Worm (Caenorhabditis elegans): Measurements from ENCODE around the gene pll-1.

pll-1 gene

DNA sequence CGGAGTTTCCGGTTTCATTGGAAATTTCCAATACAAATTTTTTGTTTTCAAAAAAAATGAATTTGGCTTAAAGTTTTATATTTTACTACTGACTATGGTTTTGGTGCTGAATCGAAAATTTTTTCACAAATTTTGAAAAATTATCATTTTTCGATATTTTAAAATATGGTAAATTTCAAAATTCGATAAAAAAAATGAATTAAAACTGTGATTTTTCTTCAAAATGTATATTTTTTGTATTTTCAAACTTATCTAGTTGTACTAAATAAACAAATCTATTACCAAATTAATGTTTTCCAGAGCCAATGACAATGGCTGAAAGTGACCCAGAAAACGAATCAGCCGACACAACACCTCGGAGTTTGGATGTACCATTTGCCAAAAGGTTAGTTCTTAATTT is at the start of gene pll-1:
Gene pll-1 (plus strand): TSS at position 301 of the 400 bp plus-strand sequence.
- TF ChIP-seq ceh-18 (tag; optimal IDR thresholded peaks at IDR 0.05) (no peak), unc-42 (tag; optimal IDR thresholded peaks at IDR 0.05) (no peak), hlh-15 (tag; optimal IDR thresholded peaks at IDR 0.05) (no peak), elt-2 (tag; optimal IDR thresholded peaks at IDR 0.05) (no peak), hlh-8 (tag; optimal IDR thresholded peaks at IDR 0.05) (no peak), ttx-3 (tag; optimal IDR thresholded peaks at IDR 0.05) (no peak), tbx-2 (tag; optimal IDR thresholded peaks at IDR 0.05) (no peak), elt-4 (tag; optimal IDR thresholded peaks at IDR 0.05) (no peak), zip-5 (tag; optimal IDR thresholded peaks at IDR 0.05) (no peak)

DNA sequence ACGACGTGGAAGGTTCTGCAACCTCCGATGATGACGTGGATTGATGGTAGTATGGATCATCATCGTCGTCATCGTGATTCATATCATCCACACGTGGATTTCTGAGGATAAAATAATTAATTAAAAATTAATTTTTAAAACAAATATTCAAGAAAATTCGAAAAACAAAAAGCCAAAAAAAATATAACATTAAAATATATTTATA is 22.7 kb upstream of the pll-1 start, which contains the start of gene Y50D7A.8:
Gene Y50D7A.8 (minus strand): TSS at position 101 of the 205 bp plus-strand sequence.
- TF ChIP-seq F13H6.1 (tag; optimal IDR thresholded peaks at IDR 0.05) (no peak), K09A11.1 (tag; optimal IDR thresholded peaks at IDR 0.05; ENCODE audit: insufficient read depth) (no peak), odd-2 (tag; optimal IDR thresholded peaks at IDR 0.05) (no peak), tbx-2 (tag; optimal IDR thresholded peaks at IDR 0.05) (no peak), ets-4 (tag; optimal IDR thresholded peaks at IDR 0.05) (no peak), gmeb-2 (tag; optimal IDR thresholded peaks at IDR 0.05) (no peak), C38D4.7 (GFP tag; optimal IDR thresholded peaks at IDR 0.05) (no peak), ahr-1 (tag; optimal IDR thresholded peaks at IDR 0.05) (no peak), lim-6 (tag; optimal IDR thresholded peaks at IDR 0.05) (no peak), ceh-2 (tag; optimal IDR thresholded peaks at IDR 0.05) (no peak), ttx-3 (tag; optimal IDR thresholded peaks at IDR 0.05) (no peak), ceh-6 (GFP tag; optimal IDR thresholded peaks at IDR 0.05) (no peak)

DNA sequence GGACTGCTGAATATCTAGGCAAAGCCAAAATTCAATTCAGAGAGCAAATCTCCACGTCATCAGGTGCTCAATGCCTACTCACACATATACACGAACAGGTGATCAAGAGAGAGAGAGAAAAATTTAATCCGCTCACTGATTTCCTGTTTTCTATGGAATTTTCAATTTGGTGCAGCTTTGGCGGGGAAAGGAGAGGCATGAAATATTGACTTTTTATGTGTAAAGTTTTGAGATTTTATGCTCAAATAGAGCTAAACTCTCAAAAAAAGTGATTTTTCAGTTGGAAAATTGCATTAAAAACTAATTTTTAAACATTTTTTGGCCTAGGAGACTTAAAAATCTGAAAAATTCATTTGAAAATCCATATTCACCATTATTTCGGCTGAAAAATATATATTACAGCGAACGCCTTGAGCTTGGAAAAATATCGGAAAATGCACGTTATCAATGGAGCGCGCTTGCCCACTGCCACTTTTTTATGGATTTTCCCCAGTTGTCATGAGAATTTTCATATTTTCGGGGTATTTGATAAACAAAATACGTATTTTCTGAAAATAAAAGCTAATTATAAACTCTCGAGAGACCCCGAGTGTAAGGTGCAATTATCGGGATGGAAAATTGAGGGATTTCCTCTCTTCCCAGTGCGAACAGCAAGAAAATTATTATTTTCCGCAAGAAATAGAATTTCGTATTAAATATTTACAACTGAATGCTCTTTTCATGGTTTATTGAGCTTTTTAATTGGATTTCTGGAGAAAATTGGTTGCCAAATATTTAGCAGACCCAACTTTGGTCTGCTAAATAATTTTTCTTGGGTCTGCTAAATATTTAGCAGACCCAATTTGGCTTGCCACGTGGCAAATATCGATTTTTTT is 22.2 kb upstream of the pll-1 start:
- TF ChIP-seq elt-2 (tag; optimal IDR thresholded peaks at IDR 0.05) (no peak), ceh-30 (tag; optimal IDR thresholded peaks at IDR 0.05) (no peak), ceh-45 (GFP tag; IDR thresholded peaks at IDR 0.05) (no peak), madf-2 (tag; optimal IDR thresholded peaks at IDR 0.05) (peak; percentile 19), dmd-4 (tag; optimal IDR thresholded peaks at IDR 0.05; ENCODE audit: borderline replicate concordance) (no peak), fax-1 (tag; optimal IDR thresholded peaks at IDR 0.05) (no peak), sox-2 (GFP tag; IDR thresholded peaks at IDR 0.05) (no peak), lin-11 (tag; optimal IDR thresholded peaks at IDR 0.05) (no peak), ceh-22 (tag; optimal IDR thresholded peaks at IDR 0.05) (no peak), ceh-31 (tag; optimal IDR thresholded peaks at IDR 0.05) (no peak), dve-1 (tag; optimal IDR thresholded peaks at IDR 0.05) (no peak), ceh-34 (tag; optimal IDR thresholded peaks at IDR 0.05) (no peak), T23F11.4 (GFP tag; optimal IDR thresholded peaks at IDR 0.05) (peak; percentile 18), tbx-7 (tag; optimal IDR thresholded peaks at IDR 0.05) (no peak), nhr-232 (tag; optimal IDR thresholded peaks at IDR 0.05) (no peak), gmeb-2 (tag; optimal IDR thresholded peaks at IDR 0.05) (no peak), pag-3 (tag; optimal IDR thresholded peaks at IDR 0.05; ENCODE audit: borderline replicate concordance) (no peak), pax-1 (tag; optimal IDR thresholded peaks at IDR 0.05) (no peak), K02D7.2 (tag; optimal IDR thresholded peaks at IDR 0.05) (no peak), elt-4 (tag; optimal IDR thresholded peaks at IDR 0.05) (no peak), ceh-2 (tag; optimal IDR thresholded peaks at IDR 0.05) (no peak), fkh-6 (tag; optimal IDR thresholded peaks at IDR 0.05) (no peak), pros-1 (tag; optimal IDR thresholded peaks at IDR 0.05) (no peak), C08G9.2 (tag; optimal IDR thresholded peaks at IDR 0.05) (no peak), Y22D7AL.16 (tag; optimal IDR thresholded peaks at IDR 0.05) (no peak), zip-5 (tag; optimal IDR thresholded peaks at IDR 0.05) (no peak), tbx-2 (tag; optimal IDR thresholded peaks at IDR 0.05) (no peak), unc-86 (tag; optimal IDR thresholded peaks at IDR 0.05) (no peak), ceh-24 (tag; optimal IDR thresholded peaks at IDR 0.05) (no peak), K09A11.1 (tag; optimal IDR thresholded peaks at IDR 0.05; ENCODE audit: insufficient read depth) (no peak), sox-4 (tag; optimal IDR thresholded peaks at IDR 0.05) (no peak), unc-55 (GFP tag; optimal IDR thresholded peaks at IDR 0.05) (no peak), ref-2 (tag; optimal IDR thresholded peaks at IDR 0.05) (peak; percentile 27), hlh-15 (tag; optimal IDR thresholded peaks at IDR 0.05) (no peak), pha-4 (tag; optimal IDR thresholded peaks at IDR 0.05) (no peak), nfya-1 (tag; optimal IDR thresholded peaks at IDR 0.05) (peak; percentile 26), nhr-11 (tag; optimal IDR thresholded peaks at IDR 0.05) (no peak)

All from whole organism, late embryonic.